Fruit fly (Drosophila melanogaster) whole organism, embryonic: Measurements from ENCODE around the gene CG13053.

Experiments used
- CG17385 ChIP-seq: fragments of 200-800 bp; sonication (Bioruptor generic); optimal IDR thresholded peaks from 3 replicates; lab custom pipeline; 2018; ENCODE audit warnings: missing biosample characterization, mild to moderate bottlenecking, missing genetic modification characterization
- CG4404 ChIP-seq: fragments of 200-800 bp; sonication (Bioruptor generic); IDR thresholded peaks from 2 replicates; pipeline ENCODE4 v1.3.6; 2022; ENCODE audit warnings: missing biosample characterization, missing genetic modification characterization
- CG6272 ChIP-seq: fragments of 200-800 bp; sonication (Bioruptor generic); IDR thresholded peaks from 2 replicates; pipeline ENCODE4 v1.3.6; 2022; ENCODE audit warnings: missing biosample characterization, missing genetic modification characterization
- D19B ChIP-seq: fragments of 200-800 bp; sonication (Bioruptor generic); optimal IDR thresholded peaks from 2 replicates; lab custom pipeline; 2017; ENCODE audit warnings: missing biosample characterization, mild to moderate bottlenecking, missing genetic modification characterization
- Scr ChIP-seq: fragments of 200-800 bp; sonication (Bioruptor generic); IDR thresholded peaks from 2 replicates; pipeline ENCODE4 v1.3.6; 2022; ENCODE audit warnings: missing biosample characterization, missing genetic modification characterization; ENCODE audit not compliant: partially characterized antibody
- ac ChIP-seq: fragments of 200-800 bp; sonication (Bioruptor generic); optimal IDR thresholded peaks from 3 replicates; lab custom pipeline; 2017; ENCODE audit warnings: missing biosample characterization, mild to moderate bottlenecking, missing genetic modification characterization
- lmd ChIP-seq: fragments of 200-800 bp; sonication (Bioruptor generic); IDR thresholded peaks from 2 replicates; pipeline ENCODE4 v1.3.6; 2022; ENCODE audit warnings: missing biosample characterization, missing genetic modification characterization
- phol ChIP-seq: fragments of 200-800 bp; sonication (Bioruptor generic); optimal IDR thresholded peaks from 3 replicates; lab custom pipeline; 2018; ENCODE audit warnings: missing biosample characterization, mild to moderate bottlenecking, missing genetic modification characterization, moderate library complexity

dm6 chr3L:16290850-16291249, 31.3 kb upstream of the CG13053 start, which contains the start of gene CG13045:
- TF ChIP-seq D19B: no peak
- no peak for TF ChIP-seq CG17385
- TF ChIP-seq CG6272: no peak
- TF ChIP-seq ac (GFP tag; lab: Kevin White, UChicago): no peak
- TF ChIP-seq phol: no peak
- TF ChIP-seq lmd (GFP tag; lab: Robert Waterston, UW): no peak
- no peak for TF ChIP-seq Scr
- no peak for TF ChIP-seq CG4404 (GFP tag; lab: Robert Waterston, UW)
